Worm (Caenorhabditis elegans) whole organism, L3 larva: ENCODE data around the gene skp-1.

Experiments used
- aly-2 ChIP-seq: fragments of 150-350 bp; optimal IDR thresholded peaks from 2 replicates; lab custom pipeline; 2014; ENCODE audit warnings: missing biosample characterization, missing genetic modification characterization
- ama-1 ChIP-seq: fragments of 150-350 bp; optimal IDR thresholded peaks from 2 replicates; lab custom pipeline; 2018
- ceh-28 ChIP-seq: fragments of 150-350 bp; optimal IDR thresholded peaks from 2 replicates; lab custom pipeline; 2014; ENCODE audit warnings: missing biosample characterization, missing genetic modification reagents, missing genetic modification characterization
- nfya-1 ChIP-seq: sonication (generic microtip); optimal IDR thresholded peaks from 2 replicates; lab custom pipeline; 2017; ENCODE audit warnings: missing genetic modification characterization, mild to moderate bottlenecking, missing compliant biosample characterization, antibody characterized with exemption, moderate library complexity; ENCODE audit not compliant: insufficient read depth
- pha-4 ChIP-seq: fragments of 150-350 bp; optimal IDR thresholded peaks from 2 replicates; lab custom pipeline; 2014; ENCODE audit warnings: missing biosample characterization, missing genetic modification reagents, missing genetic modification characterization
- tbx-2 ChIP-seq: sonication (generic microtip); optimal IDR thresholded peaks from 2 replicates; lab custom pipeline; 2016; ENCODE audit warnings: mild to moderate bottlenecking, missing genetic modification characterization, missing compliant biosample characterization

ce11 chrV:11598807-11599206 lies 46.5 kb upstream of the skp-1 start, which contains the start of gene srx-84:
- TF ChIP-seq aly-2 = no peak
- TF ChIP-seq pha-4 = no peak
- TF ChIP-seq ama-1 = no peak
- no peak for TF ChIP-seq nfya-1
- no peak for TF ChIP-seq tbx-2 (tag; lab: Kevin White, UChicago)
- no peak for TF ChIP-seq ceh-28 (tag; lab: Kevin White, UChicago)
